Fruit fly (Drosophila melanogaster): ENCODE measurements around the gene CG8032.

- no peak for TF ChIP-seq Hr96 (GFP tag; optimal IDR thresholded peaks at IDR 0.05)
- no peak for TF ChIP-seq ovo (GFP tag; optimal IDR thresholded peaks at IDR 0.05)
- no peak for TF ChIP-seq Clk (GFP tag; optimal IDR thresholded peaks at IDR 0.05)
- TF ChIP-seq CG5204 (GFP tag; optimal IDR thresholded peaks at IDR 0.05): no peak
- no peak for TF ChIP-seq toe (GFP tag; optimal IDR thresholded peaks at IDR 0.05)
- TF ChIP-seq Mnt (GFP tag; optimal IDR thresholded peaks at IDR 0.05): no peak
- no peak for TF ChIP-seq kay (GFP tag; ENCODE audit: borderline replicate concordance)
- TF ChIP-seq cic (GFP tag; optimal IDR thresholded peaks at IDR 0.05): no peak
Observed at dm6 chr3R:8664699-8665340, 905 bp downstream of the CG8032 start.
